Fruit fly (Drosophila melanogaster) whole organism, prepupa: ENCODE measurements around the gene dmrt11E.

Experiments
- Blimp-1 ChIP-seq: fragments of 200-800 bp; sonication (Bioruptor generic); optimal IDR thresholded peaks from 3 replicates; lab custom pipeline; 2017; ENCODE audit warnings: missing biosample characterization, missing genetic modification characterization, mild to moderate bottlenecking, moderate library complexity, missing genetic modification reagents
- CG10669 ChIP-seq: fragments of 200-800 bp; sonication (Bioruptor generic); optimal IDR thresholded peaks from 3 replicates; lab custom pipeline; 2018; ENCODE audit warnings: missing biosample characterization, mild to moderate bottlenecking, missing genetic modification characterization, moderate library complexity
- CG11762 ChIP-seq: fragments of 200-800 bp; sonication (Bioruptor generic); optimal IDR thresholded peaks from 3 replicates; lab custom pipeline; 2016; ENCODE audit warnings: missing biosample characterization, missing genetic modification characterization; ENCODE audit not compliant: insufficient read depth
- CG11902 ChIP-seq: fragments of 200-800 bp; sonication (Bioruptor generic); optimal IDR thresholded peaks from 3 replicates; lab custom pipeline; 2016; ENCODE audit warnings: missing biosample characterization, missing genetic modification characterization
- CG1621 ChIP-seq: fragments of 200-800 bp; sonication (Bioruptor generic); optimal IDR thresholded peaks from 3 replicates; lab custom pipeline; 2018; ENCODE audit warnings: missing biosample characterization, mild to moderate bottlenecking, missing genetic modification characterization
- CG31627 ChIP-seq: fragments of 200-800 bp; sonication (Bioruptor generic); optimal IDR thresholded peaks from 3 replicates; lab custom pipeline; 2016; ENCODE audit warnings: missing biosample characterization, missing genetic modification characterization
- CG3919 ChIP-seq: fragments of 200-800 bp; sonication (Bioruptor generic); optimal IDR thresholded peaks from 3 replicates; lab custom pipeline; 2016; ENCODE audit warnings: missing biosample characterization, missing genetic modification characterization
- CG6276 ChIP-seq: fragments of 200-800 bp; sonication (Bioruptor generic); optimal IDR thresholded peaks from 2 replicates; lab custom pipeline; 2017; ENCODE audit warnings: missing biosample characterization, mild to moderate bottlenecking, missing genetic modification characterization
- CG6792 ChIP-seq: fragments of 200-800 bp; sonication (Bioruptor generic); optimal IDR thresholded peaks from 3 replicates; lab custom pipeline; 2016; ENCODE audit warnings: missing biosample characterization, missing genetic modification characterization
- CG6854 ChIP-seq: fragments of 200-800 bp; sonication (Bioruptor generic); optimal IDR thresholded peaks from 2 replicates; lab custom pipeline; 2017; ENCODE audit warnings: missing biosample characterization, mild to moderate bottlenecking, missing genetic modification characterization
- CG7368 ChIP-seq: fragments of 200-800 bp; sonication (Bioruptor generic); optimal IDR thresholded peaks from 3 replicates; lab custom pipeline; 2016; ENCODE audit warnings: missing biosample characterization, missing genetic modification characterization
- CG8119 ChIP-seq: fragments of 200-800 bp; sonication (Bioruptor generic); IDR thresholded peaks from 3 replicates; pipeline ENCODE4 v1.3.6; 2022; ENCODE audit warnings: missing biosample characterization, missing genetic modification characterization
- CG9139 ChIP-seq: fragments of 200-800 bp; sonication (Bioruptor generic); optimal IDR thresholded peaks from 3 replicates; lab custom pipeline; 2017; ENCODE audit warnings: missing biosample characterization, mild to moderate bottlenecking, missing genetic modification characterization
- Eip78C ChIP-seq: fragments of 200-800 bp; sonication (Bioruptor generic); peaks from one replicate; lab custom pipeline; 2016; ENCODE audit warnings: missing biosample characterization, missing genetic modification characterization
- Eip93F ChIP-seq: fragments of 200-800 bp; sonication (Bioruptor generic); optimal IDR thresholded peaks from 2 replicates; lab custom pipeline; 2016; ENCODE audit warnings: missing biosample characterization, mild to moderate bottlenecking, missing genetic modification characterization
- Ets21C ChIP-seq: fragments of 200-800 bp; sonication (Bioruptor generic); optimal IDR thresholded peaks from 3 replicates; lab custom pipeline; 2016; ENCODE audit warnings: missing biosample characterization, missing genetic modification characterization
- Ets96B ChIP-seq: fragments of 200-800 bp; optimal IDR thresholded peaks from 2 replicates; lab custom pipeline; 2019; ENCODE audit warnings: missing biosample characterization, mild to moderate bottlenecking, missing genetic modification characterization, moderate library complexity
- Gug ChIP-seq: fragments of 200-800 bp; sonication (Bioruptor generic); IDR thresholded peaks from 2 replicates; pipeline ENCODE4 v1.3.6; 2022; ENCODE audit warnings: missing biosample characterization, missing genetic modification characterization
- OdsH ChIP-seq: fragments of 200-800 bp; sonication (Bioruptor generic); optimal IDR thresholded peaks from 3 replicates; lab custom pipeline; 2016; ENCODE audit warnings: missing biosample characterization, missing genetic modification characterization
- Smox ChIP-seq: fragments of 200-800 bp; sonication (Bioruptor generic); optimal IDR thresholded peaks from 3 replicates; lab custom pipeline; 2016; ENCODE audit warnings: missing biosample characterization, missing genetic modification characterization
- Sox14 ChIP-seq: fragments of 200-800 bp; sonication (Bioruptor generic); optimal IDR thresholded peaks from 3 replicates; lab custom pipeline; 2016; ENCODE audit warnings: missing biosample characterization, missing genetic modification characterization
- achi ChIP-seq: fragments of 200-800 bp; sonication (Bioruptor generic); optimal IDR thresholded peaks from 3 replicates; lab custom pipeline; 2016; ENCODE audit warnings: missing biosample characterization, missing genetic modification characterization
- acj6 ChIP-seq: fragments of 200-800 bp; sonication (Bioruptor generic); optimal IDR thresholded peaks from 3 replicates; lab custom pipeline; 2016; ENCODE audit warnings: missing biosample characterization, missing genetic modification characterization
- dsx ChIP-seq: fragments of 200-800 bp; optimal IDR thresholded peaks from 3 replicates; lab custom pipeline; 2019; ENCODE audit warnings: missing biosample characterization, mild to moderate bottlenecking, missing genetic modification characterization, moderate library complexity; ENCODE audit not compliant: poor library complexity, severe bottlenecking
- eg ChIP-seq: fragments of 200-800 bp; sonication (Bioruptor generic); IDR thresholded peaks from 3 replicates; pipeline ENCODE4 v1.3.6; 2022; ENCODE audit warnings: missing biosample characterization, missing genetic modification characterization
- esn ChIP-seq: fragments of 200-800 bp; sonication (Bioruptor generic); optimal IDR thresholded peaks from 2 replicates; lab custom pipeline; 2016; ENCODE audit warnings: missing biosample characterization, mild to moderate bottlenecking, missing genetic modification characterization, moderate library complexity
- fd59A ChIP-seq: fragments of 200-800 bp; sonication (Bioruptor generic); optimal IDR thresholded peaks from 2 replicates; lab custom pipeline; 2017; ENCODE audit warnings: missing biosample characterization, mild to moderate bottlenecking, missing genetic modification characterization, missing genetic modification reagents
- fd85E ChIP-seq: fragments of 200-800 bp; sonication (Bioruptor generic); optimal IDR thresholded peaks from 3 replicates; lab custom pipeline; 2016; ENCODE audit warnings: missing biosample characterization, missing genetic modification characterization
- lz ChIP-seq: fragments of 200-800 bp; sonication (Bioruptor generic); optimal IDR thresholded peaks from 3 replicates; lab custom pipeline; 2016; ENCODE audit warnings: missing biosample characterization, missing genetic modification characterization
- pdm3 ChIP-seq: fragments of 200-800 bp; sonication (Bioruptor generic); optimal IDR thresholded peaks from 3 replicates; lab custom pipeline; 2016; ENCODE audit warnings: missing biosample characterization, missing genetic modification characterization
- spab ChIP-seq: fragments of 200-800 bp; sonication (Bioruptor generic); optimal IDR thresholded peaks from 2 replicates; lab custom pipeline; 2017; ENCODE audit warnings: missing biosample characterization, mild to moderate bottlenecking, missing genetic modification characterization, missing genetic modification reagents
- svp ChIP-seq: fragments of 200-800 bp; sonication (Bioruptor generic); peaks from one replicate; lab custom pipeline; 2016; ENCODE audit warnings: missing biosample characterization, missing genetic modification characterization
- topi ChIP-seq: fragments of 200-800 bp; sonication (Bioruptor generic); optimal IDR thresholded peaks from 3 replicates; lab custom pipeline; 2016; ENCODE audit warnings: missing biosample characterization, missing genetic modification characterization
- vri ChIP-seq: fragments of 200-800 bp; sonication (Bioruptor generic); optimal IDR thresholded peaks from 3 replicates; lab custom pipeline; 2016; ENCODE audit warnings: missing biosample characterization, mild to moderate bottlenecking, missing genetic modification characterization

The dmrt11E gene

dm6 chrX:13373239-13374153 is 5.5 kb downstream of the dmrt11E start (continued):
- TF ChIP-seq CG6854 (peak; percentile 79), topi (GFP tag; lab: Kevin White, UChicago) (peak; percentile 85), CG8119 (peak; percentile 84), CG6276 (GFP tag; lab: Kevin White, UChicago) (peak; percentile 82), Sox14 (GFP tag; lab: Kevin White, UChicago) (peak; percentile 80), eg (GFP tag; lab: Robert Waterston, UW) (peak; percentile 88), Ets96B (tag; lab: Kevin White, UChicago) (peak; percentile 81), dsx (GFP tag; lab: Kevin White, UChicago) (peak; percentile 89), pdm3 (GFP tag; lab: Kevin White, UChicago) (peak; percentile 90), OdsH (GFP tag; lab: Kevin White, UChicago) (peak; percentile 88), Blimp-1 (GFP tag; lab: Kevin White, UChicago) (peak; percentile 65), fd85E (peak; percentile 41), esn (peak; percentile 91)

DNA sequence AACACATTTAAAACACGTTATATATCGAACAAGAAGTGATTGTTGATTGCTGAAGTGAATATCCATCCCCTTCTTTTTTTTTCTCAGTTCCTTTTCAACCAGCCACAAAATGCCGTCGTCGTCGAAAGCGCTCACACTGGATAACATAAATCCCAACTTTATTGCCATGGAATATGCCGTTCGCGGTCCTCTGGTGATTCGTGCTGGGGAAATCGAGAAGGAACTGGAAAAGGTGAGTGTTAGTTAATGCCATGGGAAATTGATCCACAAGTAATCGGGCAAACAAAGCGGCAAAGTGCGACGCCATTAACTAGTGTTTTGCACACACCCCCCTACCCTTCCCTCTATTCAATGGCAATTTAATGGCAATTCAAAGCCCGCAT is 6.2 kb downstream of the dmrt11E start:
- TF ChIP-seq esn (no peak), CG7368 (no peak), vri (no peak), acj6 (no peak), Gug (GFP tag; lab: Robert Waterston, UW) (no peak), achi (GFP tag; lab: Kevin White, UChicago) (no peak), CG11762 (no peak), CG3919 (GFP tag; lab: Kevin White, UChicago) (no peak), fd59A (GFP tag; lab: Kevin White, UChicago) (no peak), Smox (no peak), CG6792 (no peak)

- no peak for TF ChIP-seq Ets21C
- no peak for TF ChIP-seq CG1621
- no peak for TF ChIP-seq svp (GFP tag; lab: Kevin White, UChicago)
- no peak for TF ChIP-seq CG11902 (GFP tag; lab: Kevin White, UChicago)
- TF ChIP-seq lz (GFP tag; lab: Kevin White, UChicago) = no peak
- no peak for TF ChIP-seq topi (GFP tag; lab: Kevin White, UChicago)
- TF ChIP-seq CG9139 (GFP tag; lab: Kevin White, UChicago) = no peak
- TF ChIP-seq Blimp-1 (GFP tag; lab: Kevin White, UChicago) = no peak
- TF ChIP-seq CG10669 (GFP tag; lab: Kevin White, UChicago) = no peak
- no peak for TF ChIP-seq CG31627 (GFP tag; lab: Kevin White, UChicago)
- TF ChIP-seq CG6854 = no peak
- no peak for TF ChIP-seq Eip93F
- TF ChIP-seq vri = no peak
- TF ChIP-seq CG6792 = no peak
- TF ChIP-seq, all 60 proteins: peak for 0
Observed at dm6 chrX:13374979-13375378, 7.0 kb downstream of the dmrt11E start.

- peak; percentile 4 for TF ChIP-seq Eip78C (GFP tag; lab: Kevin White, UChicago)
- no peak for TF ChIP-seq CG9139 (GFP tag; lab: Kevin White, UChicago)
- TF ChIP-seq Blimp-1 (GFP tag; lab: Kevin White, UChicago) = no peak
- TF ChIP-seq svp (GFP tag; lab: Kevin White, UChicago) = peak; percentile 66
- TF ChIP-seq vri = peak; percentile 15
- no peak for TF ChIP-seq spab (GFP tag; lab: Kevin White, UChicago)
Observed at dm6 chrX:13375489-13375997, 7.6 kb downstream of the dmrt11E start.
